Worm (Caenorhabditis elegans) whole organism, midembryonic: ENCODE data around the gene gst-5.

Experiments
- T22C8.4 ChIP-seq: fragments of 200-800 bp; sonication (Bioruptor generic); IDR thresholded peaks from 2 replicates; pipeline ENCODE4 v1.3.6; 2022; ENCODE audit warnings: missing genetic modification characterization, missing compliant biosample characterization
- flt-1 ChIP-seq: fragments of 200-800 bp; sonication (Bioruptor generic); IDR thresholded peaks from 2 replicates; pipeline ENCODE4 v1.3.6; 2022; ENCODE audit warnings: missing genetic modification characterization, missing compliant biosample characterization
- klf-2 ChIP-seq: fragments of 200-800 bp; sonication (Bioruptor generic); conservative IDR thresholded peaks from 2 replicates; pipeline ENCODE4 v1.3.6; 2022; ENCODE audit warnings: missing genetic modification reagents, missing genetic modification characterization, missing compliant biosample characterization
- ztf-23 ChIP-seq: fragments of 200-800 bp; sonication (Bioruptor generic); IDR thresholded peaks from 2 replicates; pipeline ENCODE4 v1.3.6; 2022; ENCODE audit warnings: missing genetic modification reagents, missing genetic modification characterization, missing compliant biosample characterization

- TF ChIP-seq T22C8.4 (no peak), ztf-23 (GFP tag; lab: Robert Waterston, UW) (no peak), klf-2 (GFP tag; lab: Robert Waterston, UW) (no peak), flt-1 (no peak)
Observed at ce11 chrII:10949383-10949782, 769 bp upstream of the gst-5 start.
